Worm (Caenorhabditis elegans) whole organism, L3 larva: ENCODE results near the gene col-133.

Experiments used
- ama-1 ChIP-seq: fragments of 150-350 bp; optimal IDR thresholded peaks from 2 replicates; lab custom pipeline; 2018
- elt-3 ChIP-seq, 3 experiments: fragments of 150-350 bp in 1 of 3; sonication (generic microtip) in 2 of 3; optimal IDR thresholded peaks; 2 replicates in 2 of 3; 4 replicates in 1 of 3; lab custom pipeline; 2014 to 2017; ENCODE audit warnings: missing biosample characterization in 3 of 3, missing genetic modification characterization in 3 of 3
- mdl-1 ChIP-seq: fragments of 150-350 bp; optimal IDR thresholded peaks from 2 replicates; lab custom pipeline; 2014; ENCODE audit warnings: missing biosample characterization, missing genetic modification characterization
- nhr-237 ChIP-seq: fragments of 150-350 bp; optimal IDR thresholded peaks from 2 replicates; lab custom pipeline; 2014; ENCODE audit warnings: missing biosample characterization, missing genetic modification characterization
- pha-4 ChIP-seq: fragments of 150-350 bp; optimal IDR thresholded peaks from 2 replicates; lab custom pipeline; 2014; ENCODE audit warnings: missing biosample characterization, missing genetic modification reagents, missing genetic modification characterization
- unc-62 ChIP-seq: fragments of 150-350 bp; sonication (generic microtip); optimal IDR thresholded peaks from 4 replicates; lab custom pipeline; 2014; ENCODE audit warnings: missing biosample characterization, missing genetic modification reagents, missing genetic modification characterization
- zag-1 ChIP-seq: fragments of 150-350 bp; optimal IDR thresholded peaks from 2 replicates; lab custom pipeline; 2014; ENCODE audit warnings: missing biosample characterization, missing genetic modification characterization

- no peak for TF ChIP-seq pha-4
- TF ChIP-seq mdl-1 (tag; lab: Kevin White, UChicago): no peak
- TF ChIP-seq unc-62 (GFP tag; lab: Kevin White, UChicago): no peak
- no peak for TF ChIP-seq ama-1
- no peak for TF ChIP-seq nhr-237
- no peak for TF ChIP-seq elt-3 (tag; optimal IDR thresholded peaks at IDR 0.05; lab: Kevin White, UChicago)
- no peak for TF ChIP-seq zag-1 (tag; lab: Kevin White, UChicago)
These were observed 48.3 kb downstream of the col-133 start, which contains the start of gene semo-1 for ce11 chrIV:14050900-14051299.
